In genomic region chrIII:7708815-7709214, ce11 we compare ENCODE assay signal across 5 worm cellular contexts.
A peak's percentile ranks its signal among the peaks of the same experiment; 100 is the strongest.
TF ChIP-seq lines count a peak whose summit lies in the region.

No protein-coding gene starts in this region.

TF ChIP-seq in whole organism, L4 larva, 104 proteins besides CTCF, POLR2A, EP300 and RAD21:
- TF ChIP-seq mes-2 (tag; optimal IDR thresholded peaks at IDR 0.05; lab: Kevin White, UChicago; ENCODE audit: poor library complexity, severe bottlenecking) = peak; percentile 47
- TF ChIP-seq lin-38 (GFP tag; IDR thresholded peaks at IDR 0.05; lab: Robert Waterston, UW) = peak; percentile 45
- 0 out of 2 replicates have a peak, but pooled peaks have one; percentile 19 for TF ChIP-seq vab-7 (GFP tag; IDR thresholded peaks at IDR 0.05; lab: Robert Waterston, UW)
- peak; percentile 35; the same call in 1 of the 2 replicates for TF ChIP-seq Y48G9A.11 (GFP tag; IDR thresholded peaks at IDR 0.05; lab: Robert Waterston, UW)
- 0 out of 2 replicates have a peak, but pooled peaks have one; percentile 25 for TF ChIP-seq hmg-1.1 (GFP tag; IDR thresholded peaks at IDR 0.05; lab: Robert Waterston, UW)
- TF ChIP-seq egl-43 (GFP tag; IDR thresholded peaks at IDR 0.05; lab: Robert Waterston, UW) = 0 out of 2 replicates have a peak, but pooled peaks have one; percentile 19

TF ChIP-seq in whole organism, early embryonic, 17 proteins besides CTCF, POLR2A, EP300 and RAD21:
- peak; percentile 38 for TF ChIP-seq pes-1 (GFP tag; IDR thresholded peaks at IDR 0.05; lab: Robert Waterston, UW)

TF ChIP-seq in whole organism, late embryonic, 69 proteins besides CTCF, POLR2A, EP300 and RAD21:
- peak; percentile 42 for TF ChIP-seq ceh-14 (tag; optimal IDR thresholded peaks at IDR 0.05; lab: Kevin White, UChicago)
- peak; percentile 34 for TF ChIP-seq unc-42 (tag; optimal IDR thresholded peaks at IDR 0.05; lab: Kevin White, UChicago)
- TF ChIP-seq ceh-31 (tag; optimal IDR thresholded peaks at IDR 0.05; lab: Kevin White, UChicago) = peak; percentile 60
- TF ChIP-seq tbx-2 (tag; optimal IDR thresholded peaks at IDR 0.05; lab: Kevin White, UChicago) = peak; percentile 12

TF ChIP-seq in whole organism, mixed stage, embryonic, 35 proteins besides CTCF, POLR2A, EP300 and RAD21:
- TF ChIP-seq ces-1 (GFP tag; optimal IDR thresholded peaks at IDR 0.05; lab: Kevin White, UChicago) = peak; percentile 15

TF ChIP-seq in whole organism, young adult, 124 proteins besides CTCF, POLR2A, EP300 and RAD21:
- TF ChIP-seq attf-3 (GFP tag; conservative IDR thresholded peaks at IDR 0.05; lab: Robert Waterston, UW) (0 out of 2 replicates have a peak, but pooled peaks have one; percentile 22), mcd-1 (GFP tag; IDR thresholded peaks at IDR 0.05; lab: Robert Waterston, UW) (0 out of 2 replicates have a peak, but pooled peaks have one; percentile 22), D2030.7 (GFP tag; IDR thresholded peaks at IDR 0.05; lab: Robert Waterston, UW) (0 out of 2 replicates have a peak, but pooled peaks have one; percentile 36), ceh-100 (GFP tag; IDR thresholded peaks at IDR 0.05; lab: Robert Waterston, UW) (peak; percentile 69)
TF ChIP-seq in whole organism, young adult: peak in this region for 4; not testable (repeated sequence) for 120.
